Fruit fly (Drosophila melanogaster) ovary, adult (tissue): ENCODE measurements around the gene cnir.
A peak's percentile ranks its signal among the peaks of the same experiment; 100 is the strongest.

ENCODE experiments used
- CG17801 ChIP-seq: fragments of 200-800 bp; optimal IDR thresholded peaks from 2 replicates; lab custom pipeline; 2019; ENCODE audit warnings: missing biosample characterization, mild to moderate bottlenecking, missing genetic modification characterization, moderate library complexity; ENCODE audit not compliant: partially characterized antibody

cnir gene

DNA sequence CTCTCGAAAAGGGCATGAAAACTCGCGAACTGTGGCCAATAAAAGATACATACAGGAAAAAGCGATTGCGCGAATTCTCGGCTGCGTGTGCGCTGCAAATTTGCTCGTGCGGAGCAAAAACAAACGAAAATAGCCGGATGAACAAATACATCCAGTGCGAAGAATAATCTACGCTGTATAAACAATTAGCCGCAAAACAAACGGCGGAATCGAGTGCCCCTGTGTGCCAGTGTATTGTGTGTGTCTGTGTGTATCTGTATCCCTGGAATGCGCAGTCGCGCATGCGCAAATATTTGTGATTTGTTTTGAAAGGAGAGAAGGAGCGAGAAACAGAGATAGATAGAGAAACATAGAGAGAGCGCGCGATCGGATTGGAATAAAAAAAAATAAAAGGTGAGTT is 40.0 kb downstream of the cnir start:
- TF ChIP-seq CG17801 = no peak

DNA sequence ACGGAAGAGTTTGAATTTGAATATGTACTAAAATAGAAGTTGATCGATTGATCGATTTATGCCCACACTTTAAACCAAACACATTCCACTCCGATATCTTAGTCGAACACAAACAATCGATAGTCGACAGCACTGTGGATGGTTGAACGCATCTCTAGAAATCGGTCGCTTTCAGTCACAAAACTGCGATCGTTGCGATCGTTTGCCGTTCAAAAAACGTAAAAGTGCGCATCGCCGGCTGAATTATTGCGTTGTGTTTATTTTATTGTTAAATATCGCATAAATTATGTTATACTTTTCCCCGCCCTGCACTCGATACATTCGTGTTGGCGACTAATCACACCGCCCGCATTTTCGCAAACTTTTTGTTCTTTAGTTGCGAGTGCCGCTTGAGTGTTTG is 40.5 kb downstream of the cnir start, which contains the start of gene Ccdc85:
Ccdc85 (plus strand) TSS at position 174 of the 400 bp plus-strand sequence.
- peak; percentile 15 for TF ChIP-seq CG17801

DNA sequence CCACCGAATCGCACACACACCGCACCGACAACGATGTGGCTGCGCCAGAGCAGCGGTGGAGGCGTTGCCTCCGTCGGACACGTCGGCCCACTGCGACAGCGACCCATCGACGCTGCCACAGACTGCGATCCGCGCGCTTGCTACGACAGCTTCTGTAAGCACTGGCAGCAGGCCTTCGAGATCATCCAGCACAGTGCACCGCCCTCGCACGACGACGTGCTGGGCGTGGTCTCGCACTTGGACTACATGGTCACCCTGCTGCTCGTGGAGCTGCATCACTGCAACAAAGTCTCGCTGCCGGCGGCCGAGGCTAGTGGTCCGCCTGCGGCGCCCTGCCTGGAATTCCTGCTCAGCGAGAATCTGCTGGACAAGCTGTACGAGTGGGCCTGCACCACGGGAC is 45.9 kb downstream of the cnir start:
- no peak for TF ChIP-seq CG17801

DNA sequence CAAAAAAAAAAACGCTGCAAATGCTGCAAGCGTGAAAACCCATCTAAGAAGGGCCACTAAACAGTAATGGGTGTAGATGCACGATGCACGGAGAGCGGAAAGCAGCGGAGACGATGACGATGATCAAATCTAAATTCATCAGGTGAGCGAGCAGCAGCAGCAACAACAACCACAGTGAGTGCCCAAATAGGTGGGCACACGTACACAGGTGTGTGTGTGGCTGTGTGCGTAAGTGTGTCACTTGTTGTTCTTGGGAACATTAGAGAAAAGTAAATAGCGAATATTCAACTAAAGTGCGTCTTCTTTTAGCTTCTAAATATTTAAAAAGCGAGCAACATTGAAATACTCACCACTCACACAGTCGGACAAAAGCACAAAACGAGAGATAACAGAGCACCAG is 46.4 kb downstream of the cnir start:
- TF ChIP-seq CG17801 = no peak

DNA sequence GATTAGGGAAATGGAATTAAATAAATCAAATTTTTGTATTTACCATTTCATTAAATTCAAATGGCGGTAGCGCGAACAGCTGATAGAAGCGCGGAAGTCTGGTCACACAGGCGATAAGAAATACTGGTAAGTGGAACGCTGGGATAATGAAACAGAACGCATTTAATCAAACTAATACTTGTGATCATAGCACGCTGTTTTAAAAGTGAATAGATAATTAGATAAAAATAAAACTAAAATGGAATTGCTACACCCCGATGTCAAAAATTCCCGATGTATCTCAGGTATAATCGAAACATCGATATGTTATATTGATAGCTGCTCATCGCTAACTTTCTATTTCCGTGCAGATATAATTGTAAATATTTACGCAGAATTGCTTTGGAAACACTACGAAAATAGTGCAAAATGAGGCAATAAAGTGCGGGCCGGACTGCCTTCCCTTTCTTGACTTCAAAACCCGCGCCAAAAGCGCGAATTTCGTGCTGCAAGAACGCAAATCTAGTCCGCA is 46.9 kb downstream of the cnir start, which contains the start of the genes okr and CG3558:
okr (minus strand) TSS at position 96 of the 511 bp plus-strand sequence.
CG3558 (plus strand) TSS at position 207 of the 511 bp plus-strand sequence.
- no peak for TF ChIP-seq CG17801
